Fruit fly (Drosophila melanogaster) whole organism, embryonic: ENCODE data around the gene TFAM.

ENCODE experiments used
- CG15479 ChIP-seq: fragments of 200-800 bp; sonication (Bioruptor generic); optimal IDR thresholded peaks from 3 replicates; lab custom pipeline; 2019; ENCODE audit warnings: missing biosample characterization, mild to moderate bottlenecking, missing genetic modification characterization, moderate library complexity
- Dad ChIP-seq: fragments of 200-800 bp; sonication (Bioruptor generic); optimal IDR thresholded peaks from 3 replicates; lab custom pipeline; 2016; ENCODE audit warnings: missing biosample characterization, missing genetic modification characterization
- Dek ChIP-seq: fragments of 200-800 bp; sonication (Bioruptor generic); optimal IDR thresholded peaks from 3 replicates; lab custom pipeline; 2019; ENCODE audit warnings: missing biosample characterization, mild to moderate bottlenecking, missing genetic modification characterization, moderate library complexity

dm6 chr3R:20563830-20564421 is 12.9 kb downstream of the TFAM start, which contains the start of gene CG10877:
- TF ChIP-seq Dek (tag; lab: Kevin White, UChicago) (no peak), Dad (GFP tag; lab: Kevin White, UChicago) (no peak), CG15479 (GFP tag; lab: Kevin White, UChicago) (no peak)
